Comparison of ENCODE assay signal across 2 fruit fly cellular contexts in the genomic region with DNA sequence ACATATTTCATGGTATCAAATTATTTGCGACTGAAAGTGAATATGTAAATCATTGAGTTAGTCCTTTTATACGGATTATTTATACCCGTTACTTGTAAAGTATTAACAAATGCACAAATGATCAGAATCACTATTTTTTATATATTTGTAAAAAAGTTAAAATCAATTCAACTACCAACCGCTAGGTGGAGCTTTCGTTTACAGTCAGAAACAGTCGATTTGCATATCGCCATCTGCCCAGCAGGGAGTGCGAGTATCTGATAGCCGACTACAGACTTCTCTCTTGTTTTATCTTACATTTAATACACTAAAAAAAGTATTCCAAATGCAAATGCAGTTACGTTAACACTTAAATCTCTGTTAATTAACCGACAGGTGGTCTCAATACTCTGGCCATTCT.
TF ChIP-seq lines count a peak whose summit lies in the region.

No protein-coding gene starts in this region.

- TF ChIP-seq CTCF in S2 (optimal IDR thresholded peaks at IDR 0.05; lab: Kevin White, UChicago), result peak; percentile 12 to 53
- peak; percentile 66 for TF ChIP-seq CTCF in whole organism, embryonic (GFP tag; optimal IDR thresholded peaks at IDR 0.05; lab: Kevin White, UChicago)

TF ChIP-seq in whole organism, embryonic, 481 proteins besides CTCF, POLR2A, EP300 and RAD21:
- TF ChIP-seq Hr51 (GFP tag; optimal IDR thresholded peaks at IDR 0.05; lab: Kevin White, UChicago) (no peak), Taf1 (GFP tag; IDR thresholded peaks at IDR 0.05; lab: Robert Waterston, UW) (no peak), ap (GFP tag; IDR thresholded peaks at IDR 0.05; lab: Robert Waterston, UW) (no peak), bab2 (GFP tag; optimal IDR thresholded peaks at IDR 0.05; lab: Kevin White, UChicago) (no peak), yki (optimal IDR thresholded peaks at IDR 0.05; lab: Kevin White, UChicago) (no peak), fd64A (GFP tag; optimal IDR thresholded peaks at IDR 0.05; lab: Kevin White, UChicago) (no peak), CG31365 (tag; optimal IDR thresholded peaks at IDR 0.05; lab: Kevin White, UChicago) (no peak), p53 (GFP tag; optimal IDR thresholded peaks at IDR 0.05; lab: Kevin White, UChicago) (no peak), dmrt99B (tag; optimal IDR thresholded peaks at IDR 0.05; lab: Kevin White, UChicago) (no peak), CG16813 (GFP tag; IDR thresholded peaks at IDR 0.05; lab: Robert Waterston, UW; ENCODE audit: partially characterized antibody) (no peak), Mes4 (GFP tag; optimal IDR thresholded peaks at IDR 0.05; lab: Kevin White, UChicago) (no peak), ewg (GFP tag; optimal IDR thresholded peaks at IDR 0.05; lab: Kevin White, UChicago) (no peak), CG10147 (GFP tag; optimal IDR thresholded peaks at IDR 0.05; lab: Kevin White, UChicago) (no peak), HLHmδ (GFP tag; optimal IDR thresholded peaks at IDR 0.05; lab: Kevin White, UChicago) (no peak), Sox102F (GFP tag; optimal IDR thresholded peaks at IDR 0.05; lab: Kevin White, UChicago) (no peak)
